Worm (Caenorhabditis elegans) whole organism, L4/young adult: ENCODE results near the gene spe-43.

ENCODE experiments used
- W03F9.2 ChIP-seq: fragments of 150-350 bp; optimal IDR thresholded peaks from 2 replicates; lab custom pipeline; 2014; ENCODE audit warnings: missing biosample characterization, missing genetic modification characterization
- him-1 ChIP-seq: sonication (generic microtip); optimal IDR thresholded peaks from 2 replicates; lab custom pipeline; 2016; ENCODE audit warnings: missing genotype, missing genetic modification reagents, missing genetic modification characterization, missing compliant biosample characterization

ce11 chrIV:13170241-13170640 lies 28.1 kb upstream of the spe-43 start, which contains the start of gene nas-14:
- no peak for TF ChIP-seq him-1 (tag; lab: Kevin White, UChicago)
- TF ChIP-seq W03F9.2, result no peak
